Fruit fly (Drosophila melanogaster) whole organism, embryonic: Measurements from ENCODE around the gene CG10866.

Experiments used
- Awh ChIP-seq: fragments of 200-800 bp; sonication (Bioruptor generic); IDR thresholded peaks from 2 replicates; pipeline ENCODE4, ENCODE4 v1.3.6; 2022; ENCODE audit warnings: missing biosample characterization, missing genetic modification characterization
- Blimp-1 ChIP-seq: fragments of 200-800 bp; sonication (Bioruptor generic); optimal IDR thresholded peaks from 3 replicates; lab custom pipeline; 2018; ENCODE audit warnings: missing biosample characterization, missing genetic modification characterization, mild to moderate bottlenecking, moderate library complexity, missing genetic modification reagents
- CG10147 ChIP-seq: fragments of 200-800 bp; sonication (Bioruptor generic); optimal IDR thresholded peaks from 2 replicates; lab custom pipeline; 2019; ENCODE audit warnings: missing biosample characterization, mild to moderate bottlenecking, missing genetic modification characterization, moderate library complexity
- CG10209 ChIP-seq: fragments of 200-800 bp; sonication (Bioruptor generic); optimal IDR thresholded peaks from 3 replicates; lab custom pipeline; 2017; ENCODE audit warnings: missing biosample characterization, mild to moderate bottlenecking, missing genetic modification characterization, missing genetic modification reagents
- CG10979 ChIP-seq: fragments of 200-800 bp; sonication (Bioruptor generic); optimal IDR thresholded peaks from 2 replicates; lab custom pipeline; 2018; ENCODE audit warnings: missing biosample characterization, mild to moderate bottlenecking, missing genetic modification characterization, moderate library complexity
- CG13424 ChIP-seq: fragments of 200-800 bp; sonication (Bioruptor generic); optimal IDR thresholded peaks from 2 replicates; lab custom pipeline; 2019; ENCODE audit warnings: missing biosample characterization, mild to moderate bottlenecking, missing genetic modification characterization, moderate library complexity
- CG14050 ChIP-seq: fragments of 200-800 bp; sonication (Bioruptor generic); IDR thresholded peaks from 3 replicates; pipeline ENCODE4 v1.3.6; 2022; ENCODE audit warnings: missing biosample characterization, missing genetic modification characterization
- CG14710 ChIP-seq: fragments of 200-800 bp; sonication (Bioruptor generic); optimal IDR thresholded peaks from 3 replicates; lab custom pipeline; 2019; ENCODE audit warnings: missing biosample characterization, mild to moderate bottlenecking, missing genetic modification characterization, moderate library complexity
- CG15011 ChIP-seq: fragments of 200-800 bp; sonication (Bioruptor generic); optimal IDR thresholded peaks from 3 replicates; lab custom pipeline; 2018; ENCODE audit warnings: missing biosample characterization, mild to moderate bottlenecking, missing genetic modification characterization
- CG15479 ChIP-seq: fragments of 200-800 bp; sonication (Bioruptor generic); optimal IDR thresholded peaks from 3 replicates; lab custom pipeline; 2019; ENCODE audit warnings: missing biosample characterization, mild to moderate bottlenecking, missing genetic modification characterization, moderate library complexity
- CG2129 ChIP-seq: fragments of 200-800 bp; sonication (Bioruptor generic); IDR thresholded peaks from 2 replicates; pipeline ENCODE4 v1.3.6; 2022; ENCODE audit warnings: missing biosample characterization, missing genetic modification characterization; ENCODE audit not compliant: partially characterized antibody
- CG30431 ChIP-seq: fragments of 200-800 bp; sonication (Bioruptor generic); optimal IDR thresholded peaks from 2 replicates; lab custom pipeline; 2017; ENCODE audit warnings: missing biosample characterization, missing genetic modification characterization
- CG31224 ChIP-seq: fragments of 200-800 bp; sonication (Bioruptor generic); IDR thresholded peaks from 2 replicates; pipeline ENCODE4 v1.3.6; 2022; ENCODE audit warnings: missing biosample characterization, missing genetic modification characterization
- CG31388 ChIP-seq: fragments of 200-800 bp; sonication (Bioruptor generic); optimal IDR thresholded peaks from 2 replicates; lab custom pipeline; 2016; ENCODE audit warnings: missing biosample characterization, missing genetic modification characterization
- CG4404 ChIP-seq: fragments of 200-800 bp; sonication (Bioruptor generic); IDR thresholded peaks from 2 replicates; pipeline ENCODE4 v1.3.6; 2022; ENCODE audit warnings: missing biosample characterization, missing genetic modification characterization
- CG5953 ChIP-seq: fragments of 200-800 bp; sonication (Bioruptor generic); IDR thresholded peaks from 2 replicates; pipeline ENCODE4 v1.3.6; 2022; ENCODE audit warnings: missing biosample characterization, missing genetic modification characterization
- CG6791 ChIP-seq: fragments of 200-800 bp; sonication (Bioruptor generic); IDR thresholded peaks from 3 replicates; pipeline ENCODE4 v1.3.6; 2022; ENCODE audit warnings: missing biosample characterization, missing genetic modification characterization; ENCODE audit not compliant: partially characterized antibody
- CG7556 ChIP-seq: fragments of 200-800 bp; sonication (Bioruptor generic); optimal IDR thresholded peaks from 2 replicates; lab custom pipeline; 2017; ENCODE audit warnings: missing biosample characterization, mild to moderate bottlenecking, missing genetic modification characterization
- CG8290 ChIP-seq, 3 experiments: fragments of 200-800 bp; sonication (Bioruptor generic); optimal IDR thresholded peaks; 2 replicates each; lab custom pipeline; 2016 to 2019; ENCODE audit warnings: missing biosample characterization in 3 of 3, missing genetic modification characterization in 3 of 3, mild to moderate bottlenecking in 2 of 3, moderate library complexity in 1 of 3
- CG9727 ChIP-seq: fragments of 200-800 bp; sonication (Bioruptor generic); optimal IDR thresholded peaks from 3 replicates; lab custom pipeline; 2017; ENCODE audit warnings: missing biosample characterization, mild to moderate bottlenecking, missing genetic modification characterization
- Camta ChIP-seq: fragments of 200-800 bp; sonication (Bioruptor generic); optimal IDR thresholded peaks from 2 replicates; lab custom pipeline; 2016; ENCODE audit warnings: missing biosample characterization, missing genetic modification characterization
- D19B ChIP-seq: fragments of 200-800 bp; sonication (Bioruptor generic); optimal IDR thresholded peaks from 2 replicates; lab custom pipeline; 2017; ENCODE audit warnings: missing biosample characterization, mild to moderate bottlenecking, missing genetic modification characterization
- Dip2 ChIP-seq: fragments of 200-800 bp; sonication (Bioruptor generic); IDR thresholded peaks from 2 replicates; pipeline ENCODE4 v1.3.6; 2022; ENCODE audit warnings: missing biosample characterization, missing genetic modification characterization
- Dref ChIP-seq: fragments of 200-800 bp; sonication (Bioruptor generic); IDR thresholded peaks from 2 replicates; pipeline ENCODE4 v1.3.6; 2022; ENCODE audit warnings: missing biosample characterization, missing genetic modification characterization
- Hmr ChIP-seq: fragments of 200-800 bp; sonication (Bioruptor generic); optimal IDR thresholded peaks from 3 replicates; lab custom pipeline; 2017; ENCODE audit warnings: mild to moderate bottlenecking, missing biosample characterization, missing genetic modification reagents, missing genetic modification characterization
- Hr3 ChIP-seq: fragments of 200-800 bp; sonication (Bioruptor generic); optimal IDR thresholded peaks from 3 replicates; lab custom pipeline; 2016; ENCODE audit warnings: missing biosample characterization, missing genetic modification characterization
- Max ChIP-seq: fragments of 200-800 bp; sonication (Bioruptor generic); optimal IDR thresholded peaks from 2 replicates; lab custom pipeline; 2016; ENCODE audit warnings: missing biosample characterization, mild to moderate bottlenecking, missing genetic modification characterization
- Neu2 ChIP-seq: fragments of 200-800 bp; sonication (Bioruptor generic); optimal IDR thresholded peaks from 3 replicates; lab custom pipeline; 2016; ENCODE audit warnings: missing biosample characterization, missing genetic modification characterization, borderline replicate concordance
- Nf-YA ChIP-seq: fragments of 200-800 bp; sonication (Bioruptor generic); IDR thresholded peaks from 2 replicates; pipeline ENCODE4 v1.3.6; 2022; ENCODE audit warnings: missing biosample characterization, missing genetic modification characterization
- bowl ChIP-seq: fragments of 200-800 bp; sonication (Bioruptor generic); IDR thresholded peaks from 2 replicates; pipeline ENCODE4 v1.3.6; 2022; ENCODE audit warnings: missing biosample characterization, missing genetic modification characterization
- cas ChIP-seq: fragments of 200-800 bp; sonication (Bioruptor generic); IDR thresholded peaks from 2 replicates; pipeline ENCODE4 v1.3.6; 2022; ENCODE audit warnings: missing biosample characterization, missing genetic modification characterization
- dati ChIP-seq: fragments of 200-800 bp; sonication (Bioruptor generic); IDR thresholded peaks from 2 replicates; pipeline ENCODE4 v1.3.6; 2022; ENCODE audit warnings: missing biosample characterization, missing genetic modification characterization
- dysf ChIP-seq: fragments of 200-800 bp; sonication (Bioruptor generic); IDR thresholded peaks from 3 replicates; pipeline ENCODE4 v1.3.6; 2022; ENCODE audit warnings: missing biosample characterization, missing genetic modification characterization
- ems ChIP-seq: fragments of 200-800 bp; sonication (Bioruptor generic); optimal IDR thresholded peaks from 3 replicates; lab custom pipeline; 2016; ENCODE audit warnings: missing biosample characterization, missing genetic modification characterization
- esg ChIP-seq: fragments of 200-800 bp; sonication (Bioruptor generic); conservative IDR thresholded peaks from 2 replicates; pipeline ENCODE4 v1.3.6; 2022; ENCODE audit warnings: missing biosample characterization, missing genetic modification characterization
- gt ChIP-seq: fragments of 200-800 bp; sonication (Bioruptor generic); IDR thresholded peaks from 2 replicates; pipeline ENCODE4 v1.3.6; 2022; ENCODE audit warnings: missing biosample characterization, missing genetic modification characterization
- ind ChIP-seq: fragments of 200-800 bp; sonication (Bioruptor generic); optimal IDR thresholded peaks from 3 replicates; lab custom pipeline; 2016; ENCODE audit warnings: missing biosample characterization, missing genetic modification characterization
- knrl ChIP-seq: fragments of 200-800 bp; sonication (Bioruptor generic); IDR thresholded peaks from 3 replicates; pipeline ENCODE4 v1.3.6; 2022; ENCODE audit warnings: missing biosample characterization, missing genetic modification characterization; ENCODE audit not compliant: partially characterized antibody
- lov ChIP-seq, 2 experiments: fragments of 200-800 bp in 1 of 2; fragments of >200 bp in 1 of 2; sonication (Bioruptor generic) in 1 of 2; IDR thresholded peaks in 1 of 2; optimal IDR thresholded peaks in 1 of 2; 2 replicates in 1 of 2; 3 replicates in 1 of 2; pipeline versions ENCODE4 v1.3.6 to Lab custom; 2017 to 2022; ENCODE audit warnings: missing biosample characterization in 1 of 2, missing genetic modification characterization in 1 of 2
- mirr ChIP-seq: fragments of 200-800 bp; sonication (Bioruptor generic); optimal IDR thresholded peaks from 3 replicates; lab custom pipeline; 2018; ENCODE audit warnings: missing biosample characterization, mild to moderate bottlenecking, missing genetic modification characterization
- nerfin-1 ChIP-seq: fragments of 200-800 bp; sonication (Bioruptor generic); optimal IDR thresholded peaks from 3 replicates; lab custom pipeline; 2019; ENCODE audit warnings: missing biosample characterization, mild to moderate bottlenecking, missing genetic modification characterization, moderate library complexity
- odd ChIP-seq: fragments of 200-800 bp; sonication (Bioruptor generic); optimal IDR thresholded peaks from 2 replicates; lab custom pipeline; 2017; ENCODE audit warnings: missing biosample characterization, mild to moderate bottlenecking, missing genetic modification characterization
- phol ChIP-seq: fragments of 200-800 bp; sonication (Bioruptor generic); optimal IDR thresholded peaks from 3 replicates; lab custom pipeline; 2018; ENCODE audit warnings: missing biosample characterization, mild to moderate bottlenecking, missing genetic modification characterization, moderate library complexity
- ranshi ChIP-seq: fragments of 200-800 bp; sonication (Bioruptor generic); IDR thresholded peaks from 2 replicates; pipeline ENCODE4 v1.3.6; 2022; ENCODE audit warnings: missing biosample characterization, missing genetic modification characterization
- scrt ChIP-seq: fragments of 200-800 bp; sonication (Bioruptor generic); optimal IDR thresholded peaks from 2 replicates; lab custom pipeline; 2018; ENCODE audit warnings: missing biosample characterization, mild to moderate bottlenecking, missing genetic modification characterization, moderate library complexity
- sna ChIP-seq: fragments of 200-800 bp; sonication (Bioruptor generic); IDR thresholded peaks from 2 replicates; pipeline ENCODE4 v1.3.6; 2022; ENCODE audit warnings: missing biosample characterization, missing genetic modification characterization; ENCODE audit not compliant: partially characterized antibody
- tna ChIP-seq: fragments of 200-800 bp; sonication (Bioruptor generic); IDR thresholded peaks from 2 replicates; pipeline ENCODE4 v1.3.6; 2022; ENCODE audit warnings: missing biosample characterization, missing genetic modification characterization; ENCODE audit not compliant: partially characterized antibody
- wor ChIP-seq: fragments of 200-800 bp; sonication (Bioruptor generic); IDR thresholded peaks from 2 replicates; pipeline ENCODE4 v1.3.6; 2022; ENCODE audit warnings: missing biosample characterization, missing genetic modification characterization
- zen2 ChIP-seq: fragments of 200-800 bp; sonication (Bioruptor generic); IDR thresholded peaks from 3 replicates; pipeline ENCODE4 v1.3.6; 2022; ENCODE audit warnings: missing biosample characterization, missing genetic modification characterization; ENCODE audit not compliant: partially characterized antibody

The CG10866 gene

dm6 chr3L:3892154-3892624, 45.6 kb downstream of the CG10866 start, which contains the start of gene Fie (continued):
- TF ChIP-seq dysf (GFP tag; lab: Robert Waterston, UW) (peak; percentile 75), cas (GFP tag; lab: Robert Waterston, UW) (0 out of 2 replicates have a peak, but pooled peaks have one; percentile 7), phol (peak; percentile 55), scrt (peak; percentile 74), CG10979 (tag; lab: Kevin White, UChicago) (peak; percentile 44), knrl (no peak), Camta (GFP tag; lab: Kevin White, UChicago) (no peak), Blimp-1 (GFP tag; lab: Kevin White, UChicago) (peak; percentile 40), mirr (GFP tag; lab: Kevin White, UChicago) (no peak), ranshi (GFP tag; lab: Robert Waterston, UW) (no peak), CG31224 (no peak), CG14050 (GFP tag; lab: Robert Waterston, UW) (peak; percentile 22; the same call in 1 of the 3 replicates), Awh (GFP tag; lab: Robert Waterston, UW) (0 out of 2 replicates have a peak, but pooled peaks have one; percentile 16), CG7556 (GFP tag; lab: Kevin White, UChicago) (peak; percentile 87), ems (peak; percentile 25), nerfin-1 (tag; lab: Kevin White, UChicago) (peak; percentile 38), CG15479 (GFP tag; lab: Kevin White, UChicago) (no peak), CG30431 (GFP tag; lab: Kevin White, UChicago) (no peak), sna (GFP tag; lab: Robert Waterston, UW) (no peak), Hmr (GFP tag; lab: Kevin White, UChicago) (peak; percentile 84), Hr3 (GFP tag; lab: Kevin White, UChicago) (peak; percentile 62), bowl (GFP tag; lab: Robert Waterston, UW) (no peak), odd (GFP tag; lab: Kevin White, UChicago) (peak; percentile 76), lov (optimal IDR thresholded peaks at IDR 0.05; lab: Kevin White, UChicago) (no peak), lov (GFP tag; IDR thresholded peaks at IDR 0.05; lab: Robert Waterston, UW) (no peak), CG5953 (GFP tag; lab: Robert Waterston, UW) (no peak), CG6791 (GFP tag; lab: Robert Waterston, UW) (no peak), CG14710 (tag; lab: Kevin White, UChicago) (peak; percentile 25), Max (GFP tag; lab: Kevin White, UChicago) (peak; percentile 53), CG10209 (peak; percentile 67), CG15011 (GFP tag; lab: Kevin White, UChicago) (peak; percentile 41), D19B (peak; percentile 42), CG13424 (peak; percentile 79), tna (GFP tag; lab: Robert Waterston, UW) (no peak), CG2129 (GFP tag; lab: Robert Waterston, UW) (no peak), Dip2 (no peak), Dref (GFP tag; lab: Robert Waterston, UW) (no peak), CG8290 (GFP tag; optimal IDR thresholded peaks at IDR 0.05; lab: Kevin White, UChicago) (no peak), CG8290 (tag; optimal IDR thresholded peaks at IDR 0.05; lab: Kevin White, UChicago) (no peak), wor (GFP tag; lab: Robert Waterston, UW) (0 out of 2 replicates have a peak, but pooled peaks have one; percentile 29), gt (GFP tag; lab: Robert Waterston, UW) (no peak), esg (GFP tag; lab: Robert Waterston, UW) (no peak), CG10147 (GFP tag; lab: Kevin White, UChicago) (peak; percentile 82), ind (GFP tag; lab: Kevin White, UChicago) (peak; percentile 30), CG4404 (no peak), Nf-YA (no peak), CG31388 (GFP tag; lab: Kevin White, UChicago) (no peak), zen2 (no peak), Neu2 (GFP tag; lab: Kevin White, UChicago) (no peak), CG9727 (peak; percentile 70), dati (GFP tag; lab: Robert Waterston, UW) (no peak)
